Fruit fly (Drosophila melanogaster) whole organism, embryonic: ENCODE results near the gene CG16772.
A peak's percentile ranks its signal among the peaks of the same experiment; 100 is the strongest.

Experiments used
- Abd-B ChIP-seq: fragments of 200-800 bp; sonication (Bioruptor generic); optimal IDR thresholded peaks from 2 replicates; lab custom pipeline; 2018; ENCODE audit warnings: missing biosample characterization, mild to moderate bottlenecking, missing genetic modification characterization, moderate library complexity
- Asciz ChIP-seq: fragments of 200-800 bp; sonication (Bioruptor generic); optimal IDR thresholded peaks from 2 replicates; lab custom pipeline; 2017; ENCODE audit warnings: missing biosample characterization, mild to moderate bottlenecking, missing genetic modification characterization, missing genetic modification reagents
- B-H1 ChIP-seq: fragments of 200-800 bp; sonication (Bioruptor generic); IDR thresholded peaks from 3 replicates; pipeline ENCODE4 v1.3.6; 2022; ENCODE audit warnings: missing biosample characterization, missing genetic modification characterization
- Bdp1 ChIP-seq: fragments of 200-800 bp; sonication (Bioruptor generic); optimal IDR thresholded peaks from 3 replicates; lab custom pipeline; 2016; ENCODE audit warnings: missing biosample characterization, missing genetic modification characterization
- BtbVII ChIP-seq: fragments of 200-800 bp; sonication (Bioruptor generic); optimal IDR thresholded peaks from 3 replicates; lab custom pipeline; 2017; ENCODE audit warnings: missing biosample characterization, mild to moderate bottlenecking, missing genetic modification characterization
- CG10274 ChIP-seq: fragments of 200-800 bp; sonication (Bioruptor generic); optimal IDR thresholded peaks from 3 replicates; lab custom pipeline; 2017; ENCODE audit warnings: missing biosample characterization, mild to moderate bottlenecking, missing genetic modification characterization
- CG13123 ChIP-seq: fragments of 200-800 bp; sonication (Bioruptor generic); optimal IDR thresholded peaks from 2 replicates; lab custom pipeline; 2016; ENCODE audit warnings: missing biosample characterization, missing genetic modification characterization
- CG14014 ChIP-seq: fragments of 200-800 bp; sonication (Bioruptor generic); IDR thresholded peaks from 2 replicates; pipeline ENCODE4 v1.3.6; 2022; ENCODE audit warnings: missing biosample characterization, missing genetic modification characterization
- CG15696 ChIP-seq: fragments of 200-800 bp; sonication (Bioruptor generic); optimal IDR thresholded peaks from 2 replicates; lab custom pipeline; 2019; ENCODE audit warnings: missing biosample characterization, mild to moderate bottlenecking, missing genetic modification characterization, moderate library complexity
- CG1647 ChIP-seq: fragments of 200-800 bp; sonication (Bioruptor generic); optimal IDR thresholded peaks from 3 replicates; lab custom pipeline; 2016; ENCODE audit warnings: missing biosample characterization, missing genetic modification characterization
- CG16863 ChIP-seq: fragments of 200-800 bp; sonication (Bioruptor generic); optimal IDR thresholded peaks from 3 replicates; lab custom pipeline; 2016; ENCODE audit warnings: missing biosample characterization, missing genetic modification characterization
- CG17385 ChIP-seq: fragments of 200-800 bp; sonication (Bioruptor generic); optimal IDR thresholded peaks from 3 replicates; lab custom pipeline; 2018; ENCODE audit warnings: missing biosample characterization, mild to moderate bottlenecking, missing genetic modification characterization
- CG17912 ChIP-seq: fragments of 200-800 bp; sonication (Bioruptor generic); optimal IDR thresholded peaks from 2 replicates; lab custom pipeline; 2018; ENCODE audit warnings: missing biosample characterization, mild to moderate bottlenecking, missing genetic modification characterization
- CG1832 ChIP-seq: fragments of 200-800 bp; sonication (Bioruptor generic); optimal IDR thresholded peaks from 2 replicates; lab custom pipeline; 2017; ENCODE audit warnings: missing biosample characterization, mild to moderate bottlenecking, missing genetic modification characterization, inconsistent platforms
- CG2120 ChIP-seq: fragments of 200-800 bp; sonication (Bioruptor generic); optimal IDR thresholded peaks from 3 replicates; lab custom pipeline; 2016; ENCODE audit warnings: missing biosample characterization, missing genetic modification characterization
- CG30403 ChIP-seq: fragments of 200-800 bp; sonication (Bioruptor generic); optimal IDR thresholded peaks from 3 replicates; lab custom pipeline; 2016; ENCODE audit warnings: missing biosample characterization, missing genetic modification characterization
- CG31441 ChIP-seq: fragments of 200-800 bp; sonication (Bioruptor generic); IDR thresholded peaks from 2 replicates; pipeline ENCODE4 v1.3.6; 2022; ENCODE audit warnings: missing biosample characterization, missing genetic modification characterization
- CG3407 ChIP-seq: fragments of 200-800 bp; sonication (Bioruptor generic); optimal IDR thresholded peaks from 2 replicates; lab custom pipeline; 2018; ENCODE audit warnings: missing biosample characterization, mild to moderate bottlenecking, missing genetic modification characterization
- CG43689 ChIP-seq: fragments of 200-800 bp; sonication (Bioruptor generic); IDR thresholded peaks from 2 replicates; pipeline ENCODE4 v1.3.6; 2022; ENCODE audit warnings: missing biosample characterization, missing genetic modification characterization
- CG4424 ChIP-seq: fragments of 200-800 bp; sonication (Bioruptor generic); optimal IDR thresholded peaks from 3 replicates; lab custom pipeline; 2016; ENCODE audit warnings: missing biosample characterization, missing genetic modification characterization
- CG4854 ChIP-seq: fragments of 200-800 bp; sonication (Bioruptor generic); optimal IDR thresholded peaks from 2 replicates; lab custom pipeline; 2016; ENCODE audit warnings: missing biosample characterization, missing genetic modification characterization, inconsistent platforms
- Dll ChIP-seq: fragments of 200-800 bp; sonication (Bioruptor generic); IDR thresholded peaks from 4 replicates; pipeline ENCODE4 v1.3.6; 2022; ENCODE audit warnings: missing biosample characterization, missing genetic modification characterization; ENCODE audit not compliant: partially characterized antibody
- Fer1 ChIP-seq: fragments of 200-800 bp; sonication (Bioruptor generic); optimal IDR thresholded peaks from 2 replicates; lab custom pipeline; 2017; ENCODE audit warnings: missing biosample characterization, mild to moderate bottlenecking, missing genetic modification characterization
- Hmx ChIP-seq: fragments of 200-800 bp; sonication (Bioruptor generic); optimal IDR thresholded peaks from 2 replicates; lab custom pipeline; 2016; ENCODE audit warnings: missing biosample characterization, missing genetic modification characterization
- Lpt ChIP-seq: fragments of >200 bp; optimal IDR thresholded peaks from 2 replicates; lab custom pipeline; 2018; ENCODE audit warnings: missing biosample characterization, missing genetic modification characterization
- Med ChIP-seq: fragments of 200-800 bp; sonication (Bioruptor generic); peaks from one replicate; lab custom pipeline; 2016; ENCODE audit warnings: missing biosample characterization, missing genetic modification characterization, mild to moderate bottlenecking, inconsistent platforms, moderate library complexity
- Ptx1 ChIP-seq: fragments of 200-800 bp; sonication (Bioruptor generic); IDR thresholded peaks from 2 replicates; pipeline ENCODE4 v1.3.6; 2022; ENCODE audit warnings: missing biosample characterization, missing genetic modification characterization
- Rx ChIP-seq: fragments of 200-800 bp; sonication (Bioruptor generic); IDR thresholded peaks from 2 replicates; pipeline ENCODE4 v1.3.6; 2022; ENCODE audit warnings: missing biosample characterization, missing genetic modification characterization
- YL-1 ChIP-seq: fragments of 200-800 bp; sonication (Bioruptor generic); optimal IDR thresholded peaks from 3 replicates; lab custom pipeline; 2017; ENCODE audit warnings: missing biosample characterization, mild to moderate bottlenecking, missing genetic modification characterization
- btn ChIP-seq: fragments of 200-800 bp; sonication (Bioruptor generic); optimal IDR thresholded peaks from 2 replicates; lab custom pipeline; 2016; ENCODE audit warnings: missing biosample characterization, missing genetic modification characterization
- cg ChIP-seq: fragments of 200-800 bp; sonication (Bioruptor generic); optimal IDR thresholded peaks from 3 replicates; lab custom pipeline; 2019; ENCODE audit warnings: missing biosample characterization, mild to moderate bottlenecking, missing genetic modification characterization, moderate library complexity
- ci ChIP-seq: fragments of 200-800 bp; sonication (Bioruptor generic); IDR thresholded peaks from 3 replicates; pipeline ENCODE4 v1.3.6; 2022; ENCODE audit warnings: missing biosample characterization, missing genetic modification characterization
- cwo ChIP-seq: fragments of 200-800 bp; sonication (Bioruptor generic); optimal IDR thresholded peaks from 3 replicates; lab custom pipeline; 2017; ENCODE audit warnings: missing biosample characterization, missing genetic modification characterization, mild to moderate bottlenecking, moderate library complexity, missing genetic modification reagents
- danr ChIP-seq: fragments of 200-800 bp; sonication (Bioruptor generic); IDR thresholded peaks from 2 replicates; pipeline ENCODE4 v1.3.6; 2022; ENCODE audit warnings: missing biosample characterization, missing genetic modification characterization
- gt ChIP-seq: fragments of 200-800 bp; sonication (Bioruptor generic); IDR thresholded peaks from 2 replicates; pipeline ENCODE4 v1.3.6; 2022; ENCODE audit warnings: missing biosample characterization, missing genetic modification characterization
- jing ChIP-seq: fragments of 200-800 bp; sonication (Bioruptor generic); optimal IDR thresholded peaks from 2 replicates; lab custom pipeline; 2018; ENCODE audit warnings: missing biosample characterization, mild to moderate bottlenecking, missing genetic modification characterization
- nau ChIP-seq: fragments of 200-800 bp; sonication (Bioruptor generic); optimal IDR thresholded peaks from 3 replicates; lab custom pipeline; 2017; ENCODE audit warnings: missing biosample characterization, mild to moderate bottlenecking, missing genetic modification characterization, missing genetic modification reagents
- pfk ChIP-seq: fragments of 200-800 bp; sonication (Bioruptor generic); optimal IDR thresholded peaks from 2 replicates; lab custom pipeline; 2018; ENCODE audit warnings: missing biosample characterization, mild to moderate bottlenecking, missing genetic modification characterization, moderate library complexity
- pho ChIP-seq: fragments of 200-800 bp; sonication (Bioruptor generic); optimal IDR thresholded peaks from 2 replicates; lab custom pipeline; 2016; ENCODE audit warnings: missing biosample characterization, missing genetic modification characterization
- pros ChIP-seq: fragments of 200-800 bp; sonication (Bioruptor generic); optimal IDR thresholded peaks from 3 replicates; lab custom pipeline; 2019; ENCODE audit warnings: missing biosample characterization, mild to moderate bottlenecking, missing genetic modification characterization, moderate library complexity
- sc ChIP-seq, 3 experiments: fragments of >200 bp in 2 of 3; fragments of 200-800 bp in 1 of 3; sonication (Bioruptor generic) in 1 of 3; optimal IDR thresholded peaks; 2 replicates in 2 of 3; 3 replicates in 1 of 3; lab custom pipeline; 2017; ENCODE audit warnings: mild to moderate bottlenecking in 1 of 3, missing biosample characterization in 1 of 3, missing genetic modification characterization in 1 of 3, missing genetic modification reagents in 1 of 3
- schlank ChIP-seq: fragments of 200-800 bp; sonication (Bioruptor generic); optimal IDR thresholded peaks from 2 replicates; lab custom pipeline; 2018; ENCODE audit warnings: missing biosample characterization, mild to moderate bottlenecking, missing genetic modification characterization
- shn ChIP-seq: fragments of 200-800 bp; sonication (Bioruptor generic); optimal IDR thresholded peaks from 3 replicates; lab custom pipeline; 2016; ENCODE audit warnings: missing biosample characterization, missing genetic modification characterization
- so ChIP-seq: fragments of 200-800 bp; sonication (Bioruptor generic); IDR thresholded peaks from 3 replicates; pipeline ENCODE4 v1.3.6; 2022; ENCODE audit warnings: missing biosample characterization, missing genetic modification characterization
- sr ChIP-seq: fragments of 200-800 bp; sonication (Bioruptor generic); IDR thresholded peaks from 3 replicates; pipeline ENCODE4 v1.3.6; 2022; ENCODE audit warnings: missing biosample characterization, missing genetic modification characterization
- wek ChIP-seq: fragments of 200-800 bp; sonication (Bioruptor generic); optimal IDR thresholded peaks from 3 replicates; lab custom pipeline; 2018; ENCODE audit warnings: missing biosample characterization, mild to moderate bottlenecking, missing genetic modification characterization, moderate library complexity

Gene CG16772

DNA sequence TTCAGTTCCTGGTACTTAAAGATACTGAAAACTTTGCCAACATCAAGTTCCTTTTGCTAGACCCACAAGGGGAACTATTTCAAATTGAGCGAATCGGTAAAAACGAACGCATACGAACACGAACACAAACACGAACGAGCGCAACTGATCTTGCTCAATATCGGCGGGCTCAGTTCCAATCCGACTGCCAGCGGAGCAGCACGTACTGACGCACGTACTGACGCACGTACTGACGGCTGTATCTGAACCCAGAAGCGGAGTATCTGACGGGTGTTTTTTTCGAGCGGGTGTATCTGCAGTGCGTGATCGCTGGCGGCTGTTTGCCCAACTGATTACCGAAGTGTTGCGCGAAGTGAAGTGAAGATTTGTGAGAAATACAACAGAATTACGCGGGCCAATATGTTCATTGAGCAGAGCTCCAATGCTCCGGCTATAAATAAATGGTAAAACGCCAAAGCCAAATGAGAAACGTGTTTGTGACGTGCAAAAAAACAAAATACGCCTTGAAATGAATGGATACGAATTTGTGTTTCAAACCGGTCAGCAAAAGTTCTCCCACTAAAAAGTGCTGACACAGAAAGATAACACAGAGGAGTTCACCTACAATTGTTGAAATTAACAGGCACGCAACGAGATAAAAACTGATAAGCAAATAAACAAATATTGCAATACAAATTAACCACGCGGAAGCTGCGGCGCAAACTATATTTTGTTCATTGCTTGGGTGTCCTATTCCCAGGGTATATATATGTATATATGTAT is 27.2 kb upstream of the CG16772 start (continued):
- TF ChIP-seq pros (GFP tag; lab: Kevin White, UChicago) (peak; percentile 48), Asciz (no peak), CG30403 (no peak), CG17385 (GFP tag; lab: Kevin White, UChicago) (peak; percentile 32), jing (GFP tag; lab: Kevin White, UChicago) (peak; percentile 26), Med (peak; percentile 87), CG3407 (no peak), BtbVII (GFP tag; lab: Kevin White, UChicago) (no peak), shn (no peak), gt (GFP tag; lab: Robert Waterston, UW) (no peak), sr (GFP tag; lab: Robert Waterston, UW) (0 out of 3 replicates have a peak, but pooled peaks have one; percentile 22), CG1832 (GFP tag; lab: Kevin White, UChicago) (no peak), CG31441 (GFP tag; lab: Robert Waterston, UW) (no peak), Rx (GFP tag; lab: Robert Waterston, UW) (no peak), pho (no peak), pfk (no peak), Ptx1 (GFP tag; lab: Robert Waterston, UW) (no peak), CG4854 (GFP tag; lab: Kevin White, UChicago) (no peak), Abd-B (GFP tag; lab: Kevin White, UChicago) (no peak), Fer1 (GFP tag; lab: Kevin White, UChicago) (peak; percentile 52), sc (optimal IDR thresholded peaks at IDR 0.05; lab: Kevin White, UChicago) (no peak), sc (GFP tag; optimal IDR thresholded peaks at IDR 0.05; lab: Kevin White, UChicago) (no peak), ci (GFP tag; lab: Robert Waterston, UW) (peak; percentile 80; the same call in 2 of the 3 replicates), CG13123 (GFP tag; lab: Kevin White, UChicago) (no peak), CG43689 (GFP tag; lab: Robert Waterston, UW) (no peak), nau (GFP tag; lab: Kevin White, UChicago) (no peak), Dll (GFP tag; lab: Robert Waterston, UW) (no peak), btn (GFP tag; lab: Kevin White, UChicago) (no peak), danr (GFP tag; lab: Robert Waterston, UW) (no peak), CG1647 (GFP tag; lab: Kevin White, UChicago) (no peak), CG14014 (GFP tag; lab: Robert Waterston, UW) (peak; percentile 23; the same call in 1 of the 2 replicates), CG2120 (GFP tag; lab: Kevin White, UChicago) (no peak), cg (GFP tag; lab: Kevin White, UChicago) (peak; percentile 45), Hmx (GFP tag; lab: Kevin White, UChicago) (no peak), CG16863 (no peak), Lpt (GFP tag; lab: Kevin White, UChicago) (no peak), schlank (tag; lab: Kevin White, UChicago) (no peak), CG4424 (no peak), Bdp1 (GFP tag; lab: Kevin White, UChicago) (no peak), so (GFP tag; lab: Robert Waterston, UW) (peak; percentile 49; the same call in 1 of the 3 replicates), YL-1 (GFP tag; lab: Kevin White, UChicago) (no peak), cwo (GFP tag; lab: Kevin White, UChicago) (peak; percentile 44), CG15696 (tag; lab: Kevin White, UChicago) (no peak), CG10274 (no peak), CG17912 (GFP tag; lab: Kevin White, UChicago) (peak; percentile 19), wek (GFP tag; lab: Kevin White, UChicago) (peak; percentile 41), B-H1 (GFP tag; lab: Robert Waterston, UW) (no peak)
- TF ChIP-seq, all 482 proteins: peak for 154
